Fruit fly (Drosophila melanogaster) whole organism, pupa: ENCODE measurements around the gene CG33932.

ENCODE experiments used
- CG10348 ChIP-seq: fragments of 200-800 bp; sonication (Bioruptor generic); IDR thresholded peaks from 2 replicates; pipeline ENCODE4 v1.3.6; 2022; ENCODE audit warnings: missing biosample characterization, missing genetic modification characterization
- CG12605 ChIP-seq: fragments of 200-800 bp; sonication (Bioruptor generic); IDR thresholded peaks from 2 replicates; pipeline ENCODE4 v1.3.6; 2022; ENCODE audit warnings: missing biosample characterization, missing genetic modification characterization
- CG13204 ChIP-seq: fragments of 200-800 bp; sonication (Bioruptor generic); optimal IDR thresholded peaks from 2 replicates; lab custom pipeline; 2018; ENCODE audit warnings: missing biosample characterization, mild to moderate bottlenecking, missing genetic modification characterization, moderate library complexity
- CG14655 ChIP-seq: fragments of 200-800 bp; sonication (Bioruptor generic); optimal IDR thresholded peaks from 3 replicates; lab custom pipeline; 2017; ENCODE audit warnings: mild to moderate bottlenecking, missing biosample characterization, missing genetic modification reagents, missing genetic modification characterization
- CG15710 ChIP-seq: fragments of 200-800 bp; sonication (Bioruptor generic); optimal IDR thresholded peaks from 2 replicates; lab custom pipeline; 2018; ENCODE audit warnings: missing biosample characterization, mild to moderate bottlenecking, missing genetic modification characterization, moderate library complexity
- CG17806 ChIP-seq: fragments of 200-800 bp; sonication (Bioruptor generic); optimal IDR thresholded peaks from 2 replicates; lab custom pipeline; 2018; ENCODE audit warnings: missing biosample characterization, mild to moderate bottlenecking, missing genetic modification characterization, moderate library complexity
- CG32121 ChIP-seq: fragments of 200-800 bp; sonication (Bioruptor generic); IDR thresholded peaks from 2 replicates; pipeline ENCODE4 v1.3.6; 2022; ENCODE audit warnings: missing biosample characterization, missing genetic modification characterization
- CG34367 ChIP-seq: fragments of 200-800 bp; sonication (Bioruptor generic); optimal IDR thresholded peaks from 2 replicates; lab custom pipeline; 2018; ENCODE audit warnings: missing biosample characterization, mild to moderate bottlenecking, missing genetic modification characterization
- CG4496 ChIP-seq: fragments of 200-800 bp; sonication (Bioruptor generic); IDR thresholded peaks from 3 replicates; pipeline ENCODE4 v1.3.6; 2022; ENCODE audit warnings: missing biosample characterization, missing genetic modification characterization
- CG8159 ChIP-seq: fragments of 200-800 bp; sonication (Bioruptor generic); optimal IDR thresholded peaks from 3 replicates; lab custom pipeline; 2018; ENCODE audit warnings: missing biosample characterization, mild to moderate bottlenecking, missing genetic modification characterization, moderate library complexity
- CG8301 ChIP-seq: fragments of 200-800 bp; sonication (Bioruptor generic); optimal IDR thresholded peaks from 2 replicates; lab custom pipeline; 2018; ENCODE audit warnings: missing biosample characterization, mild to moderate bottlenecking, missing genetic modification characterization
- CG9948 ChIP-seq: fragments of 200-800 bp; sonication (Bioruptor generic); optimal IDR thresholded peaks from 2 replicates; lab custom pipeline; 2018; ENCODE audit warnings: missing biosample characterization, mild to moderate bottlenecking, missing genetic modification characterization, moderate library complexity
- D1 ChIP-seq: fragments of 200-800 bp; sonication (Bioruptor generic); optimal IDR thresholded peaks from 2 replicates; lab custom pipeline; 2018; ENCODE audit warnings: missing biosample characterization, mild to moderate bottlenecking, missing genetic modification characterization, moderate library complexity
- EcR ChIP-seq: fragments of 200-800 bp; sonication (Bioruptor generic); optimal IDR thresholded peaks from 3 replicates; lab custom pipeline; 2019; ENCODE audit warnings: missing biosample characterization, missing genetic modification characterization, mild to moderate bottlenecking, moderate library complexity, missing genetic modification reagents
- Ets98B ChIP-seq: fragments of 200-800 bp; sonication (Bioruptor generic); IDR thresholded peaks from 2 replicates; pipeline ENCODE4 v1.3.6; 2022; ENCODE audit warnings: missing biosample characterization, missing genetic modification characterization
- Pif1A ChIP-seq: fragments of 200-800 bp; sonication (Bioruptor generic); optimal IDR thresholded peaks from 3 replicates; lab custom pipeline; 2016; ENCODE audit warnings: missing biosample characterization, missing genetic modification characterization
- Pif1B ChIP-seq: fragments of 200-800 bp; sonication (Bioruptor generic); optimal IDR thresholded peaks from 3 replicates; lab custom pipeline; 2016; ENCODE audit warnings: missing biosample characterization, missing genetic modification characterization
- Snoo ChIP-seq: fragments of 200-800 bp; sonication (Bioruptor generic); optimal IDR thresholded peaks from 3 replicates; lab custom pipeline; 2017; ENCODE audit warnings: missing biosample characterization, mild to moderate bottlenecking, missing genetic modification characterization, inconsistent platforms
- fd96Ca ChIP-seq: fragments of 200-800 bp; sonication (Bioruptor generic); IDR thresholded peaks from 3 replicates; pipeline ENCODE4 v1.3.6; 2022; ENCODE audit warnings: missing biosample characterization, missing genetic modification characterization
- gl ChIP-seq: fragments of 200-800 bp; sonication (Bioruptor generic); optimal IDR thresholded peaks from 2 replicates; lab custom pipeline; 2018; ENCODE audit warnings: missing biosample characterization, mild to moderate bottlenecking, missing genetic modification characterization
- rn ChIP-seq: fragments of 200-800 bp; sonication (Bioruptor generic); IDR thresholded peaks from 2 replicates; pipeline ENCODE4 v1.3.6; 2022; ENCODE audit warnings: missing biosample characterization, missing genetic modification characterization

Gene CG33932

dm6 chrX:19763440-19764002 is 19.3 kb downstream of the CG33932 start:
- TF ChIP-seq Pif1B (GFP tag; lab: Kevin White, UChicago) (no peak), CG14655 (GFP tag; lab: Kevin White, UChicago) (no peak), Snoo (no peak), CG8301 (no peak), CG32121 (no peak), CG10348 (GFP tag; lab: Robert Waterston, UW) (no peak), CG12605 (GFP tag; lab: Robert Waterston, UW) (no peak), Ets98B (GFP tag; lab: Robert Waterston, UW) (no peak), EcR (GFP tag; lab: Kevin White, UChicago) (no peak), rn (no peak), gl (no peak), CG34367 (tag; lab: Kevin White, UChicago) (no peak), CG13204 (GFP tag; lab: Kevin White, UChicago) (no peak), D1 (tag; lab: Kevin White, UChicago) (no peak), CG17806 (tag; lab: Kevin White, UChicago) (no peak), Pif1A (GFP tag; lab: Kevin White, UChicago) (no peak)

- TF ChIP-seq CG13204 (GFP tag; lab: Kevin White, UChicago) = no peak
- no peak for TF ChIP-seq CG17806 (tag; lab: Kevin White, UChicago)
- TF ChIP-seq CG9948 (tag; lab: Kevin White, UChicago) = no peak
- TF ChIP-seq Pif1B (GFP tag; lab: Kevin White, UChicago) = no peak
- no peak for TF ChIP-seq CG8301
- TF ChIP-seq CG4496 (GFP tag; lab: Robert Waterston, UW) = no peak
- TF ChIP-seq CG34367 (tag; lab: Kevin White, UChicago) = no peak
- TF ChIP-seq CG8159 = no peak
- no peak for TF ChIP-seq CG32121
- TF ChIP-seq Ets98B (GFP tag; lab: Robert Waterston, UW) = no peak
- no peak for TF ChIP-seq Pif1A (GFP tag; lab: Kevin White, UChicago)
- no peak for TF ChIP-seq gl
- TF ChIP-seq EcR (GFP tag; lab: Kevin White, UChicago) = no peak
- TF ChIP-seq fd96Ca = no peak
- no peak for TF ChIP-seq D1 (tag; lab: Kevin White, UChicago)
- no peak for TF ChIP-seq CG10348 (GFP tag; lab: Robert Waterston, UW)
- TF ChIP-seq Snoo = no peak
- no peak for TF ChIP-seq CG14655 (GFP tag; lab: Kevin White, UChicago)
Observed at dm6 chrX:19764824-19765489, 20.7 kb downstream of the CG33932 start, which contains the start of gene CG12702. Gene CG12702, minus strand, starts transcription at chrX:19764874.

dm6 chrX:19765490-19766212 is 21.4 kb downstream of the CG33932 start:
- TF ChIP-seq CG14655 (GFP tag; lab: Kevin White, UChicago) = peak; percentile 19
- peak; percentile 2 for TF ChIP-seq CG8159
- TF ChIP-seq CG32121 = no peak
- no peak for TF ChIP-seq Snoo

- peak; percentile 18 for TF ChIP-seq Pif1A (GFP tag; lab: Kevin White, UChicago)
- peak; percentile 58 for TF ChIP-seq CG9948 (tag; lab: Kevin White, UChicago)
- peak; percentile 51 for TF ChIP-seq Pif1B (GFP tag; lab: Kevin White, UChicago)
- TF ChIP-seq CG8301 = peak; percentile 45
- peak; percentile 7; the same call in 1 of the 2 replicates for TF ChIP-seq CG12605 (GFP tag; lab: Robert Waterston, UW)
- no peak for TF ChIP-seq CG32121
- peak; percentile 49 for TF ChIP-seq CG14655 (GFP tag; lab: Kevin White, UChicago)
- peak; percentile 27 for TF ChIP-seq gl
- TF ChIP-seq CG34367 (tag; lab: Kevin White, UChicago) = peak; percentile 46
- no peak for TF ChIP-seq D1 (tag; lab: Kevin White, UChicago)
- TF ChIP-seq fd96Ca = no peak
- TF ChIP-seq rn = no peak
- no peak for TF ChIP-seq CG13204 (GFP tag; lab: Kevin White, UChicago)
- peak; percentile 39 for TF ChIP-seq CG15710 (tag; lab: Kevin White, UChicago)
- TF ChIP-seq CG4496 (GFP tag; lab: Robert Waterston, UW) = 0 out of 3 replicates have a peak, but pooled peaks have one; percentile 27
- TF ChIP-seq Ets98B (GFP tag; lab: Robert Waterston, UW) = no peak
- peak; percentile 64 for TF ChIP-seq CG17806 (tag; lab: Kevin White, UChicago)
- no peak for TF ChIP-seq EcR (GFP tag; lab: Kevin White, UChicago)
- TF ChIP-seq CG10348 (GFP tag; lab: Robert Waterston, UW) = no peak
- peak; percentile 37 for TF ChIP-seq Snoo
- TF ChIP-seq CG8159 = peak; percentile 54
Observed at dm6 chrX:19769821-19770519, 25.7 kb downstream of the CG33932 start.

- no peak for TF ChIP-seq CG9948 (tag; lab: Kevin White, UChicago)
- no peak for TF ChIP-seq CG8301
- no peak for TF ChIP-seq CG17806 (tag; lab: Kevin White, UChicago)
- TF ChIP-seq CG15710 (tag; lab: Kevin White, UChicago) = no peak
- no peak for TF ChIP-seq CG4496 (GFP tag; lab: Robert Waterston, UW)
- no peak for TF ChIP-seq gl
- TF ChIP-seq rn = no peak
- TF ChIP-seq EcR (GFP tag; lab: Kevin White, UChicago) = no peak
- no peak for TF ChIP-seq CG14655 (GFP tag; lab: Kevin White, UChicago)
- TF ChIP-seq CG10348 (GFP tag; lab: Robert Waterston, UW) = no peak
- TF ChIP-seq Ets98B (GFP tag; lab: Robert Waterston, UW) = no peak
- TF ChIP-seq Pif1A (GFP tag; lab: Kevin White, UChicago) = no peak
Observed at dm6 chrX:19772002-19772622, 27.9 kb downstream of the CG33932 start.
